Worm (Caenorhabditis elegans) whole organism, L4 larva: ENCODE data around the gene rpl-21.

Source experiments
- dpl-1 ChIP-seq: fragments of 150-350 bp; optimal IDR thresholded peaks from 2 replicates; lab custom pipeline; 2014; ENCODE audit warnings: missing biosample characterization, missing genetic modification reagents, missing genetic modification characterization
- lin-13 ChIP-seq: fragments of 150-350 bp; optimal IDR thresholded peaks from 2 replicates; lab custom pipeline; 2014; ENCODE audit warnings: missing biosample characterization, missing genetic modification reagents, missing genetic modification characterization
- mdl-1 ChIP-seq, 2 experiments: fragments of 150-350 bp in 1 of 2; sonication (generic microtip) in 1 of 2; optimal IDR thresholded peaks; 2 replicates each; lab custom pipeline; 2014 to 2017; ENCODE audit warnings: missing biosample characterization in 2 of 2, missing genetic modification characterization in 2 of 2
- nhr-11 ChIP-seq: fragments of 150-350 bp; optimal IDR thresholded peaks from 2 replicates; lab custom pipeline; 2014; ENCODE audit warnings: missing biosample characterization, missing genetic modification characterization
- zfp-2 ChIP-seq: sonication (generic microtip); optimal IDR thresholded peaks from 2 replicates; lab custom pipeline; 2016; ENCODE audit warnings: mild to moderate bottlenecking, missing genetic modification characterization, missing compliant biosample characterization

- no peak for TF ChIP-seq zfp-2 (tag; lab: Kevin White, UChicago)
- no peak for TF ChIP-seq nhr-11 (tag; lab: Kevin White, UChicago)
- TF ChIP-seq mdl-1 (tag; optimal IDR thresholded peaks at IDR 0.05; lab: Kevin White, UChicago), result no peak
- no peak for TF ChIP-seq lin-13 (GFP tag; lab: Kevin White, UChicago)
- peak; percentile 66 for TF ChIP-seq dpl-1 (GFP tag; lab: Kevin White, UChicago)
These were observed 44.7 kb downstream of the rpl-21 start, which contains the start of the genes K06H7.7 and grp-1 for ce11 chrIII:8085355-8085754.
